Fruit fly (Drosophila melanogaster): ENCODE measurements around the gene CG15432.

CG15432 gene

dm6 chr2L:4440881-4441737 lies 1.0 kb upstream of the CG15432 start, which contains the start of gene CG15431 (continued):
- TF ChIP-seq br (optimal IDR thresholded peaks at IDR 0.05) = no peak
- peak; percentile 33 for TF ChIP-seq CG12942 (GFP tag; optimal IDR thresholded peaks at IDR 0.05)
- TF ChIP-seq CG14860 (GFP tag; IDR thresholded peaks at IDR 0.05; ENCODE audit: partially characterized antibody) = no peak
- TF ChIP-seq CG10565 (GFP tag; optimal IDR thresholded peaks at IDR 0.05) = no peak
- TF ChIP-seq sens (GFP tag) = peak; percentile 82
- TF ChIP-seq jumu (GFP tag; optimal IDR thresholded peaks at IDR 0.05) = no peak
- no peak for TF ChIP-seq Blimp-1 (GFP tag; optimal IDR thresholded peaks at IDR 0.05)
- TF ChIP-seq CG7928 (GFP tag; optimal IDR thresholded peaks at IDR 0.05) = no peak
- no peak for TF ChIP-seq nerfin-1 (tag; optimal IDR thresholded peaks at IDR 0.05)
- TF ChIP-seq D19A (tag; optimal IDR thresholded peaks at IDR 0.05) = no peak
- TF ChIP-seq CG10543 (GFP tag; optimal IDR thresholded peaks at IDR 0.05) = no peak
- peak; percentile 5 for TF ChIP-seq ftz-f1 (GFP tag; optimal IDR thresholded peaks at IDR 0.05)
- TF ChIP-seq org-1 (GFP tag; optimal IDR thresholded peaks at IDR 0.05) = no peak
- TF ChIP-seq CG7372 (GFP tag; IDR thresholded peaks at IDR 0.05) = peak; percentile 51
- no peak for TF ChIP-seq hkb (optimal IDR thresholded peaks at IDR 0.05)
- peak; percentile 67 for TF ChIP-seq hkb (GFP tag; IDR thresholded peaks at IDR 0.05)
- TF ChIP-seq PHDP (tag; optimal IDR thresholded peaks at IDR 0.05) = peak; percentile 64
- TF ChIP-seq emc (GFP tag; optimal IDR thresholded peaks at IDR 0.05) = no peak
- TF ChIP-seq stc (GFP tag; IDR thresholded peaks at IDR 0.05) = peak; percentile 31; the same call in 1 of the 2 replicates
- no peak for TF ChIP-seq ac (GFP tag; optimal IDR thresholded peaks at IDR 0.05)
- peak; percentile 43 for TF ChIP-seq CG12071 (GFP tag; optimal IDR thresholded peaks at IDR 0.05)
- no peak for TF ChIP-seq exex (tag; optimal IDR thresholded peaks at IDR 0.05)
- TF ChIP-seq CG7839 (tag; optimal IDR thresholded peaks at IDR 0.05) = peak; percentile 61
- peak; percentile 37; the same call in 1 of the 2 replicates for TF ChIP-seq CG31224 (GFP tag; IDR thresholded peaks at IDR 0.05)
- TF ChIP-seq CG3995 (GFP tag; optimal IDR thresholded peaks at IDR 0.05) = no peak
- peak; percentile 57 for TF ChIP-seq ttk (GFP tag; IDR thresholded peaks at IDR 0.05)
- TF ChIP-seq Mad (GFP tag; optimal IDR thresholded peaks at IDR 0.05) = peak; percentile 41
- no peak for TF ChIP-seq tll (GFP tag; optimal IDR thresholded peaks at IDR 0.05)
- TF ChIP-seq unc-4 (GFP tag; IDR thresholded peaks at IDR 0.05; ENCODE audit: partially characterized antibody) = no peak
- TF ChIP-seq abd-A (tag; optimal IDR thresholded peaks at IDR 0.05) = peak; percentile 81
- 0 out of 3 replicates have a peak, but pooled peaks have one; percentile 51 for TF ChIP-seq CG11560 (tag; IDR thresholded peaks at IDR 0.05)
- TF ChIP-seq crol (GFP tag; IDR thresholded peaks at IDR 0.05) = no peak
- peak; percentile 66 for TF ChIP-seq HHEX (GFP tag; optimal IDR thresholded peaks at IDR 0.05)
- no peak for TF ChIP-seq bbx (GFP tag; IDR thresholded peaks at IDR 0.05; ENCODE audit: partially characterized antibody)
- TF ChIP-seq Hr51 (GFP tag; optimal IDR thresholded peaks at IDR 0.05) = peak; percentile 52 to 62
- no peak for TF ChIP-seq CG15011 (GFP tag; optimal IDR thresholded peaks at IDR 0.05)
- no peak for TF ChIP-seq shn (GFP tag; optimal IDR thresholded peaks at IDR 0.05)
- 0 out of 3 replicates have a peak, but pooled peaks have one; percentile 37 for TF ChIP-seq B-H1 (GFP tag; IDR thresholded peaks at IDR 0.05)
- TF ChIP-seq ato (GFP tag; IDR thresholded peaks at IDR 0.05; ENCODE audit: partially characterized antibody) = no peak
- 0 out of 2 replicates have a peak, but pooled peaks have one; percentile 36 for TF ChIP-seq CG17328 (GFP tag; IDR thresholded peaks at IDR 0.05)
- no peak for TF ChIP-seq pita (GFP tag; optimal IDR thresholded peaks at IDR 0.05)
- no peak for TF ChIP-seq stwl (tag; optimal IDR thresholded peaks at IDR 0.05)
- peak; percentile 25 for TF ChIP-seq tup (GFP tag; optimal IDR thresholded peaks at IDR 0.05)
- peak; percentile 21 for TF ChIP-seq CG10274 (GFP tag; optimal IDR thresholded peaks at IDR 0.05)
- TF ChIP-seq tgo (GFP tag; IDR thresholded peaks at IDR 0.05) = peak; percentile 50; the same call in 2 of the 3 replicates
- TF ChIP-seq CG4820 (GFP tag; optimal IDR thresholded peaks at IDR 0.05) = peak; percentile 25
- TF ChIP-seq CG18619 (GFP tag; optimal IDR thresholded peaks at IDR 0.05) = peak; percentile 58
- no peak for TF ChIP-seq CG8281 (tag; optimal IDR thresholded peaks at IDR 0.05)
